Worm (Caenorhabditis elegans) whole organism, mixed stage, embryonic: ENCODE results near the gene T08D10.3.

Experiments used
- hlh-1 ChIP-seq: fragments of 150-350 bp; optimal IDR thresholded peaks from 2 replicates; lab custom pipeline; 2014; ENCODE audit warnings: missing biosample characterization, missing genetic modification reagents, missing genetic modification characterization
- mab-5 ChIP-seq: fragments of 150-350 bp; optimal IDR thresholded peaks from 2 replicates; lab custom pipeline; 2014; ENCODE audit warnings: missing biosample characterization, missing genetic modification characterization
- sem-2 ChIP-seq: fragments of 200-800 bp; sonication (Bioruptor generic); optimal IDR thresholded peaks from 2 replicates; lab custom pipeline; 2018; ENCODE audit warnings: mild to moderate bottlenecking, missing genetic modification characterization, missing compliant biosample characterization
- snpc-4 ChIP-seq: fragments of 150-350 bp; optimal IDR thresholded peaks from 2 replicates; lab custom pipeline; 2014; ENCODE audit warnings: missing biosample characterization, missing genetic modification characterization
- unc-39 ChIP-seq: fragments of 150-350 bp; optimal IDR thresholded peaks from 2 replicates; lab custom pipeline; 2014; ENCODE audit warnings: missing biosample characterization, missing genetic modification characterization

T08D10.3 gene

ce11 chrX:12005499-12005959 lies 50.3 kb downstream of the T08D10.3 start, which contains the start of gene sma-5:
Gene sma-5 (minus strand): TSS chrX:12005549.
- TF ChIP-seq sem-2 (no peak), hlh-1 (no peak), mab-5 (no peak), unc-39 (tag; lab: Kevin White, UChicago) (no peak), snpc-4 (tag; lab: Kevin White, UChicago) (no peak)
